Worm (Caenorhabditis elegans) whole organism, L1 larva: ENCODE data around the gene pals-18.

Experiments used
- C04F5.9 ChIP-seq: sonication (generic microtip); optimal IDR thresholded peaks from 2 replicates; lab custom pipeline; 2016; ENCODE audit warnings: missing genetic modification characterization, missing compliant biosample characterization
- C34B4.2 ChIP-seq: sonication (generic microtip); optimal IDR thresholded peaks from 2 replicates; lab custom pipeline; 2017; ENCODE audit warnings: mild to moderate bottlenecking, missing genetic modification characterization, missing compliant biosample characterization
- Y116A8C.19 ChIP-seq: sonication (generic microtip); optimal IDR thresholded peaks from 2 replicates; lab custom pipeline; 2016; ENCODE audit warnings: missing compliant biosample characterization, missing genetic modification characterization, borderline replicate concordance
- alr-1 ChIP-seq: fragments of 200-800 bp; sonication (Bioruptor generic); optimal IDR thresholded peaks from 2 replicates; lab custom pipeline; 2018; ENCODE audit warnings: borderline replicate concordance, mild to moderate bottlenecking, missing genetic modification characterization, missing compliant biosample characterization
- aly-2 ChIP-seq: fragments of 150-350 bp; optimal IDR thresholded peaks from 2 replicates; lab custom pipeline; 2014; ENCODE audit warnings: missing biosample characterization, missing genetic modification characterization
- ama-1 ChIP-seq: fragments of 150-350 bp; optimal IDR thresholded peaks from 2 replicates; lab custom pipeline; 2014
- ceh-63 ChIP-seq: fragments of 200-800 bp; sonication (Bioruptor generic); optimal IDR thresholded peaks from 2 replicates; lab custom pipeline; 2018; ENCODE audit warnings: mild to moderate bottlenecking, missing genetic modification characterization, missing compliant biosample characterization
- ceh-82 ChIP-seq, 3 experiments: fragments of 150-350 bp in 1 of 3; sonication (generic microtip) in 2 of 3; optimal IDR thresholded peaks; 2 replicates each; lab custom pipeline; 2014 to 2017; ENCODE audit warnings: missing biosample characterization in 3 of 3, missing genetic modification characterization in 3 of 3
- ceh-88 ChIP-seq: fragments of 200-800 bp; sonication (Bioruptor generic); IDR thresholded peaks from 2 replicates; pipeline ENCODE4 v1.3.6; 2022; ENCODE audit warnings: missing genetic modification characterization, missing compliant biosample characterization
- ceh-90 ChIP-seq: sonication (generic microtip); optimal IDR thresholded peaks from 2 replicates; lab custom pipeline; 2016; ENCODE audit warnings: missing genetic modification characterization, missing compliant biosample characterization
- dpl-1 ChIP-seq, 3 experiments: fragments of 150-350 bp in 2 of 3; sonication (generic microtip) in 1 of 3; optimal IDR thresholded peaks; 2 replicates each; lab custom pipeline; 2014 to 2017; ENCODE audit warnings: missing biosample characterization in 3 of 3, missing genetic modification characterization in 3 of 3, missing genetic modification reagents in 3 of 3
- egl-13 ChIP-seq: sonication (generic microtip); optimal IDR thresholded peaks from 2 replicates; lab custom pipeline; 2016; ENCODE audit warnings: missing genotype, missing genetic modification reagents, missing genetic modification characterization, missing compliant biosample characterization
- egl-27 ChIP-seq, 2 experiments: fragments of 150-350 bp in 1 of 2; sonication (generic microtip); optimal IDR thresholded peaks; 3 replicates each; lab custom pipeline; 2017 to 2018; ENCODE audit warnings: missing biosample characterization in 2 of 2, missing genetic modification characterization in 2 of 2, missing genetic modification reagents in 2 of 2
- elt-3 ChIP-seq, 6 experiments: fragments of 150-350 bp in 1 of 6; sonication (generic microtip); optimal IDR thresholded peaks; 2 replicates each; lab custom pipeline; 2017 to 2018; ENCODE audit warnings: missing biosample characterization in 6 of 6, missing genetic modification characterization in 6 of 6, inconsistent platforms in 1 of 6
- fkh-10 ChIP-seq: sonication (generic microtip); optimal IDR thresholded peaks from 2 replicates; lab custom pipeline; 2017; ENCODE audit warnings: missing biosample characterization, missing genetic modification reagents, missing genetic modification characterization
- fkh-4 ChIP-seq: sonication (generic microtip); optimal IDR thresholded peaks from 2 replicates; lab custom pipeline; 2016; ENCODE audit warnings: missing compliant biosample characterization, missing genetic modification characterization, borderline replicate concordance
- fkh-8 ChIP-seq: sonication (generic microtip); optimal IDR thresholded peaks from 2 replicates; lab custom pipeline; 2016; ENCODE audit warnings: mild to moderate bottlenecking, missing genetic modification characterization, missing compliant biosample characterization
- fos-1 ChIP-seq: fragments of 150-350 bp; optimal IDR thresholded peaks from 2 replicates; lab custom pipeline; 2014; ENCODE audit warnings: missing biosample characterization, missing genetic modification characterization
- hlh-17 ChIP-seq: fragments of 200-800 bp; sonication (Bioruptor generic); optimal IDR thresholded peaks from 2 replicates; lab custom pipeline; 2018; ENCODE audit warnings: missing genetic modification characterization, mild to moderate bottlenecking, missing compliant biosample characterization, moderate library complexity, borderline replicate concordance
- hlh-4 ChIP-seq: sonication (generic microtip); optimal IDR thresholded peaks from 2 replicates; lab custom pipeline; 2016; ENCODE audit warnings: mild to moderate bottlenecking, missing genetic modification characterization, missing compliant biosample characterization
- hpl-2 ChIP-seq: fragments of 150-350 bp; optimal IDR thresholded peaks from 2 replicates; lab custom pipeline; 2014; ENCODE audit warnings: missing biosample characterization, missing genetic modification reagents, missing genetic modification characterization
- irx-1 ChIP-seq: sonication (generic microtip); optimal IDR thresholded peaks from 2 replicates; lab custom pipeline; 2016; ENCODE audit warnings: missing genetic modification characterization, missing compliant biosample characterization
- isw-1 ChIP-seq: fragments of 200-800 bp; sonication (Bioruptor generic); IDR thresholded peaks from 2 replicates; pipeline ENCODE4 v1.3.6; 2022; ENCODE audit warnings: missing genetic modification characterization, missing compliant biosample characterization
- lin-14 ChIP-seq: fragments of 200-800 bp; sonication (Bioruptor generic); optimal IDR thresholded peaks from 2 replicates; lab custom pipeline; 2018; ENCODE audit warnings: mild to moderate bottlenecking, missing genetic modification characterization, moderate library complexity, missing compliant biosample characterization
- lin-15B ChIP-seq: fragments of 150-350 bp; sonication (generic microtip); optimal IDR thresholded peaks from 3 replicates; lab custom pipeline; 2014; ENCODE audit warnings: missing biosample characterization, missing genetic modification characterization
- lin-35 ChIP-seq, 2 experiments: fragments of 150-350 bp; optimal IDR thresholded peaks; 2 replicates each; lab custom pipeline; 2014; ENCODE audit warnings: missing biosample characterization in 2 of 2, missing genetic modification characterization in 2 of 2, missing genetic modification reagents in 2 of 2
- lin-39 ChIP-seq: fragments of 150-350 bp; optimal IDR thresholded peaks from 2 replicates; lab custom pipeline; 2014; ENCODE audit warnings: missing biosample characterization, missing genetic modification reagents, missing genetic modification characterization
- mab-9 ChIP-seq: fragments of 200-800 bp; sonication (Bioruptor generic); IDR thresholded peaks from 2 replicates; pipeline ENCODE4 v1.3.6; 2022; ENCODE audit warnings: missing genetic modification reagents, missing genetic modification characterization, missing compliant biosample characterization
- mef-2 ChIP-seq: fragments of 150-350 bp; optimal IDR thresholded peaks from 2 replicates; lab custom pipeline; 2014; ENCODE audit warnings: missing biosample characterization, missing genetic modification characterization
- nhr-12 ChIP-seq: sonication (generic microtip); optimal IDR thresholded peaks from 2 replicates; lab custom pipeline; 2017; ENCODE audit warnings: missing biosample characterization, missing genetic modification characterization
- nhr-19 ChIP-seq: fragments of 200-800 bp; sonication (Bioruptor generic); conservative IDR thresholded peaks from 2 replicates; pipeline ENCODE4 v1.3.6; 2022; ENCODE audit warnings: missing genetic modification characterization, missing compliant biosample characterization
- nhr-28 ChIP-seq: fragments of 150-350 bp; optimal IDR thresholded peaks from 2 replicates; lab custom pipeline; 2014; ENCODE audit warnings: missing biosample characterization, missing genetic modification characterization
- nhr-71 ChIP-seq: sonication (generic microtip); optimal IDR thresholded peaks from 2 replicates; lab custom pipeline; 2016; ENCODE audit warnings: mild to moderate bottlenecking, missing genetic modification characterization, moderate library complexity, missing compliant biosample characterization
- nhr-77 ChIP-seq: fragments of 150-350 bp; optimal IDR thresholded peaks from 2 replicates; lab custom pipeline; 2014; ENCODE audit warnings: missing biosample characterization, missing genetic modification characterization
- pax-3 ChIP-seq: fragments of 200-800 bp; sonication (Bioruptor generic); optimal IDR thresholded peaks from 2 replicates; lab custom pipeline; 2018; ENCODE audit warnings: mild to moderate bottlenecking, missing genetic modification characterization, moderate library complexity, missing compliant biosample characterization
- pqm-1 ChIP-seq: sonication (generic microtip); optimal IDR thresholded peaks from 3 replicates; lab custom pipeline; 2017; ENCODE audit warnings: missing biosample characterization, missing genetic modification characterization
- rnt-1 ChIP-seq: sonication (generic microtip); optimal IDR thresholded peaks from 2 replicates; lab custom pipeline; 2016; ENCODE audit warnings: mild to moderate bottlenecking, missing genetic modification characterization, moderate library complexity, missing compliant biosample characterization
- skn-1 ChIP-seq: fragments of 150-350 bp; optimal IDR thresholded peaks from 2 replicates; lab custom pipeline; 2014; ENCODE audit warnings: missing biosample characterization, missing genetic modification characterization
- snpc-4 ChIP-seq: fragments of 150-350 bp; optimal IDR thresholded peaks from 2 replicates; lab custom pipeline; 2014; ENCODE audit warnings: missing biosample characterization, missing genetic modification characterization
- snu-23 ChIP-seq: sonication (generic microtip); optimal IDR thresholded peaks from 2 replicates; lab custom pipeline; 2016; ENCODE audit warnings: missing genetic modification characterization, missing compliant biosample characterization
- sox-4 ChIP-seq: sonication (generic microtip); optimal IDR thresholded peaks from 2 replicates; lab custom pipeline; 2016; ENCODE audit warnings: missing genetic modification characterization, missing compliant biosample characterization
- swsn-7 ChIP-seq: sonication (generic microtip); optimal IDR thresholded peaks from 2 replicates; lab custom pipeline; 2016; ENCODE audit warnings: missing genetic modification characterization, missing compliant biosample characterization
- tbx-2 ChIP-seq: sonication (generic microtip); optimal IDR thresholded peaks from 2 replicates; lab custom pipeline; 2016; ENCODE audit warnings: missing genetic modification characterization, missing compliant biosample characterization
- tlp-1 ChIP-seq: fragments of 150-350 bp; optimal IDR thresholded peaks from 2 replicates; lab custom pipeline; 2014; ENCODE audit warnings: missing biosample characterization, missing genetic modification characterization
- unc-130 ChIP-seq: fragments of 150-350 bp; optimal IDR thresholded peaks from 2 replicates; lab custom pipeline; 2017; ENCODE audit warnings: missing biosample characterization, missing genetic modification characterization, inconsistent platforms
- unc-62 ChIP-seq: fragments of 150-350 bp; optimal IDR thresholded peaks from 2 replicates; lab custom pipeline; 2014; ENCODE audit warnings: missing biosample characterization, missing genetic modification reagents, missing genetic modification characterization
- unc-86 ChIP-seq: sonication (generic microtip); optimal IDR thresholded peaks from 2 replicates; lab custom pipeline; 2016; ENCODE audit warnings: missing genetic modification characterization, missing compliant biosample characterization
- zip-4 ChIP-seq: fragments of 200-800 bp; sonication (Bioruptor generic); optimal IDR thresholded peaks from 2 replicates; lab custom pipeline; 2018; ENCODE audit warnings: mild to moderate bottlenecking, missing genetic modification characterization, moderate library complexity, missing compliant biosample characterization
- ztf-4 ChIP-seq: fragments of 150-350 bp; optimal IDR thresholded peaks from 2 replicates; lab custom pipeline; 2014; ENCODE audit warnings: missing biosample characterization, missing genetic modification characterization

pals-18 gene

DNA sequence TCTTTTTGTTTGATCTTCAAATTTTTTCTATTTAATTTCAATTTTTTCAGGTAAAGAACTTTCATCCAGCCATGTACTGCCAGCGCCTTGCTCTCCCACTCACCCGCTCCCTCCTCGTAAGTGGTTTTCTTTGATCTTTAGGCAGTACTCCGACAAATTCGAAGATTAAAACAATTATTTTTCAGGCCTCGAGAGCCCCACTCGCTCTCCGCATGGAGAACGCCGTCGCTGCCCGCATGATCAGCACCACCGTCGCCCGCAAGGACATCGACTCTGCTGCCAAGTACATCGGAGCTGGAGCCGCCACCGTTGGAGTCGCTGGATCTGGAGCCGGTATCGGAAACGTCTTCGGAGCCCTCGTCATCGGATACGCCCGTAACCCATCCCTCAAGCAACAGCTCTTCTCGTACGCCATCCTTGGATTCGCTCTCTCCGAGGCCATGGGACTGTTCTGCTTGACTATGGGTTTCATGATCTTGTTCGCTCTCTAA lies 16.0 kb downstream of the pals-18 start, which contains the start of gene Y82E9BR.3:
Gene Y82E9BR.3, plus strand, starts transcription at position 51 of the 491 bp plus-strand sequence.
- peak; percentile 11; the same call in 1 of the 2 replicates for TF ChIP-seq mab-9 (GFP tag; lab: Robert Waterston, UW)
- no peak for TF ChIP-seq hlh-4

DNA sequence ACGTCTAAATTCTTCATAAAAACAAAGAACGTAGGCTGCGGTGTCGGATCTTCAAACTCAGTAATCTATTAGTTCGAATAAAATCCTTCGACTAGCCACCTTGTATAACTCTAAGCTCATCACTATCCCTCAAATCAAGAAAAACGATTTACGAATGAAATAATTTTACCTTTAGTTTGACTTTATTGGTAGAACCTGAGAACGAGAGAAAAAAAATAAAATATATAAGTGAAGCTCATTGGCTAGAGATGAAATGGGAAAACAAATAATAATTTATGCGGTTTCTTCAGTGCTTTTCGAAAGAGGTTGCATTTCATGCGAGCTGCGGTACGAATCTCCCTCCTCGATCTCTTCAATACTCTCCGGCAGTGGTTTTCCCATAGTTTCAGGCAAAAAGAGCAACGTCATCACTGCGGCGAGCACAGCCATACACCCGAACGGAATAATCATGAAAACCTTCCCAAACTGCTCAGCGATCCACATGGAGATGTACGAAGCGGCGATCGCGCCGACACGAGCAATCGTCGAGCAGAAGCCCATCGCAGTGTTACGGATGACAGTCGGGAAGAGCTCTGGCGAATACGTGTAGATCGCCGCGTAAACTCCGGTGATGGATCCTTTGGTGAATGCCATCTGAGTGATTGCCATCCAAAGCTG lies 16.6 kb downstream of the pals-18 start:
- peak; percentile 25 for TF ChIP-seq tbx-2
- peak; percentile 70 for TF ChIP-seq mab-9 (GFP tag; lab: Robert Waterston, UW)
- no peak for TF ChIP-seq snpc-4
- peak; percentile 76 for TF ChIP-seq pax-3 (tag; lab: Kevin White, UChicago)
- TF ChIP-seq fkh-4 = no peak
- no peak for TF ChIP-seq unc-62 (GFP tag; lab: Kevin White, UChicago)
- TF ChIP-seq zip-4 (GFP tag; lab: Kevin White, UChicago) = peak; percentile 33
- TF ChIP-seq nhr-12 (tag; lab: Kevin White, UChicago) = no peak
- TF ChIP-seq ama-1 = peak; percentile 84
- TF ChIP-seq pqm-1 (tag; lab: Kevin White, UChicago) = no peak
- TF ChIP-seq isw-1 = no peak
- peak; percentile 41 for TF ChIP-seq hpl-2 (GFP tag; lab: Kevin White, UChicago)
- TF ChIP-seq fkh-8 = no peak
- TF ChIP-seq ceh-88 (GFP tag; lab: Robert Waterston, UW) = peak; percentile 49
- TF ChIP-seq lin-15B (tag; lab: Kevin White, UChicago) = no peak
- no peak for TF ChIP-seq fkh-10
- peak; percentile 28 for TF ChIP-seq C04F5.9 (tag; lab: Kevin White, UChicago)
- no peak for TF ChIP-seq C34B4.2
- no peak for TF ChIP-seq ceh-63 (GFP tag; lab: Kevin White, UChicago)
- TF ChIP-seq Y116A8C.19 (tag; lab: Kevin White, UChicago) = no peak
- TF ChIP-seq sox-4 (tag; lab: Kevin White, UChicago) = no peak
- TF ChIP-seq snu-23 (GFP tag; lab: Kevin White, UChicago) = peak; percentile 66
- TF ChIP-seq skn-1 = no peak
- TF ChIP-seq elt-3 (tag; optimal IDR thresholded peaks at IDR 0.05; lab: Kevin White, UChicago) = peak in 2 of 6 experiments; percentile 6 to 15
- TF ChIP-seq tlp-1 = no peak
- TF ChIP-seq lin-14 = peak; percentile 36
- no peak for TF ChIP-seq unc-130
- peak in 1 of 2 experiments; percentile 20 for TF ChIP-seq lin-35 (GFP tag; optimal IDR thresholded peaks at IDR 0.05; lab: Kevin White, UChicago)
- peak; percentile 63 for TF ChIP-seq nhr-19
- no peak for TF ChIP-seq mef-2 (tag; lab: Kevin White, UChicago)
- TF ChIP-seq unc-86 = no peak
- peak; percentile 64 for TF ChIP-seq swsn-7 (tag; lab: Kevin White, UChicago)
- peak; percentile 91 for TF ChIP-seq aly-2 (tag; lab: Kevin White, UChicago)
- TF ChIP-seq lin-39 (tag; lab: Kevin White, UChicago) = peak; percentile 29
- peak; percentile 81 for TF ChIP-seq nhr-71 (tag; lab: Kevin White, UChicago)
- TF ChIP-seq egl-27 (tag; optimal IDR thresholded peaks at IDR 0.05; lab: Kevin White, UChicago) = no peak
- peak; percentile 25 for TF ChIP-seq nhr-77
- TF ChIP-seq alr-1 (tag; lab: Kevin White, UChicago) = no peak
- TF ChIP-seq ceh-82 (tag; optimal IDR thresholded peaks at IDR 0.05; lab: Kevin White, UChicago) = peak in 1 of 3 experiments; percentile 11
- peak; percentile 85 for TF ChIP-seq ztf-4
- TF ChIP-seq egl-13 = no peak
- no peak for TF ChIP-seq nhr-28
- TF ChIP-seq irx-1 (tag; lab: Kevin White, UChicago) = no peak
- no peak for TF ChIP-seq hlh-17
- no peak for TF ChIP-seq ceh-90 (tag; lab: Kevin White, UChicago)
- peak; percentile 35 for TF ChIP-seq fos-1 (tag; lab: Kevin White, UChicago)
- peak in 1 of 3 experiments; percentile 2 for TF ChIP-seq dpl-1 (GFP tag; optimal IDR thresholded peaks at IDR 0.05; lab: Kevin White, UChicago)
- TF ChIP-seq rnt-1 = peak; percentile 35
